Fruit fly (Drosophila melanogaster): ENCODE measurements around the gene Plod.

Plod gene

dm6 chr3L:11237127-11237759 is 31.4 kb upstream of the Plod start:
- TF ChIP-seq N (GFP tag; optimal IDR thresholded peaks at IDR 0.05) (no peak), Jra (GFP tag; optimal IDR thresholded peaks at IDR 0.05) (no peak), HLH106 (tag; optimal IDR thresholded peaks at IDR 0.05) (peak; percentile 31), Abd-B (GFP tag; optimal IDR thresholded peaks at IDR 0.05) (no peak), dsf (GFP tag; optimal IDR thresholded peaks at IDR 0.05; ENCODE audit: borderline replicate concordance) (no peak), Dif (GFP tag; optimal IDR thresholded peaks at IDR 0.05; ENCODE audit: partially characterized antibody) (peak; percentile 40), woc (GFP tag; optimal IDR thresholded peaks at IDR 0.05) (peak; percentile 25)

dm6 chr3L:11236118-11236517 is 30.3 kb upstream of the Plod start, which contains the start of gene Ir68a:
Ir68a (minus strand) TSS chr3L:11236218.
- TF ChIP-seq pan (optimal IDR thresholded peaks at IDR 0.05) (no peak), brk (GFP tag; optimal IDR thresholded peaks at IDR 0.05) (no peak), sage (GFP tag; optimal IDR thresholded peaks at IDR 0.05) (no peak)

- TF ChIP-seq Jra (GFP tag; optimal IDR thresholded peaks at IDR 0.05) (no peak), Hr83 (GFP tag; optimal IDR thresholded peaks at IDR 0.05; ENCODE audit: poor library complexity, severe bottlenecking) (no peak), brk (GFP tag; optimal IDR thresholded peaks at IDR 0.05) (peak; percentile 55), h (GFP tag; optimal IDR thresholded peaks at IDR 0.05) (peak; percentile 3), br (GFP tag; optimal IDR thresholded peaks at IDR 0.05) (no peak), Hr78 (GFP tag; optimal IDR thresholded peaks at IDR 0.05) (no peak), CG32264 (GFP tag; optimal IDR thresholded peaks at IDR 0.05) (no peak), rgr (GFP tag; optimal IDR thresholded peaks at IDR 0.05) (no peak), usp (GFP tag; optimal IDR thresholded peaks at IDR 0.05) (no peak), Rel (GFP tag; optimal IDR thresholded peaks at IDR 0.05) (no peak), Rel (tag; optimal IDR thresholded peaks at IDR 0.05) (peak; percentile 27), pan (optimal IDR thresholded peaks at IDR 0.05) (no peak), Hnf4 (GFP tag; optimal IDR thresholded peaks at IDR 0.05) (no peak), CrebA (GFP tag; optimal IDR thresholded peaks at IDR 0.05; ENCODE audit: borderline replicate concordance) (no peak), N (GFP tag; optimal IDR thresholded peaks at IDR 0.05) (no peak), tai (GFP tag; optimal IDR thresholded peaks at IDR 0.05) (peak; percentile 12), Dfd (GFP tag; optimal IDR thresholded peaks at IDR 0.05) (no peak), dl (GFP tag; optimal IDR thresholded peaks at IDR 0.05; ENCODE audit: insufficient read depth in 1 of 2, partially characterized antibody in 2 of 2) (no peak)
Measured at dm6 chr3L:11233547-11233946, 27.7 kb upstream of the Plod start.

- TF ChIP-seq Hr78 (GFP tag; optimal IDR thresholded peaks at IDR 0.05): no peak
- TF ChIP-seq Jra (GFP tag; optimal IDR thresholded peaks at IDR 0.05): no peak
- no peak for TF ChIP-seq psq (GFP tag; optimal IDR thresholded peaks at IDR 0.05)
Measured at dm6 chr3L:11227708-11228107, 21.9 kb upstream of the Plod start.

DNA sequence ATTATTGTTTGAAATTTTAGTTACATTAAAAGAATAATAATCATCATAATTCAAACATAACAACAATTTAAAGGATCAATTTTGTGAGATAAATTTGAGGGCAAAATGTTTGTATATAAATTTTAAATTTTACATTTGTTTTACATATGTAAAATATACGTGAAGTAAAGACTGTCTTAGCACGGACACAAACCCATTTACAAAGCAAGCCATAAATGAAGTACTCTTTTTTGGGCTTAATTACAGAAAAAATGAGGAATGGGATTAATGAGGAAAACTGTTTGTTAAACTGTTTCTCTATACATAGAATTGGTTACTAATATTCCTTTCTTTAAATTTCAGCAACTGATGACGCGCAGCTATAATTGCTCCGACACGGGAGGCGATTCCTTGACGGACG is 18.8 kb upstream of the Plod start:
- TF ChIP-seq pan (optimal IDR thresholded peaks at IDR 0.05) (no peak), ey (GFP tag; optimal IDR thresholded peaks at IDR 0.05) (no peak), sage (GFP tag; optimal IDR thresholded peaks at IDR 0.05) (no peak), brk (GFP tag; optimal IDR thresholded peaks at IDR 0.05) (no peak), Dif (GFP tag; optimal IDR thresholded peaks at IDR 0.05; ENCODE audit: partially characterized antibody) (no peak), Mio (GFP tag; optimal IDR thresholded peaks at IDR 0.05) (no peak), Hr83 (GFP tag; optimal IDR thresholded peaks at IDR 0.05; ENCODE audit: poor library complexity, severe bottlenecking) (no peak), h (GFP tag; optimal IDR thresholded peaks at IDR 0.05) (no peak), tai (GFP tag; optimal IDR thresholded peaks at IDR 0.05) (no peak), Sp1 (GFP tag; optimal IDR thresholded peaks at IDR 0.05) (no peak), N (GFP tag; optimal IDR thresholded peaks at IDR 0.05) (no peak), Rel (GFP tag; optimal IDR thresholded peaks at IDR 0.05) (no peak), Rel (tag; optimal IDR thresholded peaks at IDR 0.05) (no peak), br (GFP tag; optimal IDR thresholded peaks at IDR 0.05) (no peak), HLH106 (tag; optimal IDR thresholded peaks at IDR 0.05) (no peak), usp (GFP tag; optimal IDR thresholded peaks at IDR 0.05) (no peak), rgr (GFP tag; optimal IDR thresholded peaks at IDR 0.05) (no peak)

dm6 chr3L:11218892-11219291 is 13.1 kb upstream of the Plod start:
- TF ChIP-seq br (GFP tag; optimal IDR thresholded peaks at IDR 0.05) (peak; percentile 15), Hr78 (GFP tag; optimal IDR thresholded peaks at IDR 0.05) (no peak), Rel (GFP tag; optimal IDR thresholded peaks at IDR 0.05) (no peak), Rel (tag; optimal IDR thresholded peaks at IDR 0.05) (peak; percentile 18), Mio (GFP tag; optimal IDR thresholded peaks at IDR 0.05) (no peak), Jra (GFP tag; optimal IDR thresholded peaks at IDR 0.05) (peak; percentile 33), Dfd (GFP tag; optimal IDR thresholded peaks at IDR 0.05) (no peak), rgr (GFP tag; optimal IDR thresholded peaks at IDR 0.05) (peak; percentile 62)
